Worm (Caenorhabditis elegans) whole organism, L1 larva: ENCODE results near the gene K07D4.9.
A peak's percentile ranks its signal among the peaks of the same experiment; 100 is the strongest.
"Not testable (repeated sequence)": the region's sequence is repeated elsewhere in the genome, so short reads cannot be mapped to it uniquely, and the experiment has no call there.

Source experiments
- ama-1 ChIP-seq: fragments of 150-350 bp; optimal IDR thresholded peaks from 2 replicates; lab custom pipeline; 2014
- ces-1 ChIP-seq: fragments of 150-350 bp; optimal IDR thresholded peaks from 2 replicates; lab custom pipeline; 2014; ENCODE audit warnings: missing biosample characterization, missing genetic modification reagents, missing genetic modification characterization
- lin-14 ChIP-seq: fragments of 200-800 bp; sonication (Bioruptor generic); optimal IDR thresholded peaks from 2 replicates; lab custom pipeline; 2018; ENCODE audit warnings: mild to moderate bottlenecking, missing genetic modification characterization, moderate library complexity, missing compliant biosample characterization
- lin-15B ChIP-seq: fragments of 150-350 bp; sonication (generic microtip); optimal IDR thresholded peaks from 3 replicates; lab custom pipeline; 2014; ENCODE audit warnings: missing biosample characterization, missing genetic modification characterization
- mep-1 ChIP-seq: fragments of 150-350 bp; optimal IDR thresholded peaks from 2 replicates; lab custom pipeline; 2014; ENCODE audit warnings: missing biosample characterization, missing genetic modification characterization
- nhr-12 ChIP-seq: sonication (generic microtip); optimal IDR thresholded peaks from 2 replicates; lab custom pipeline; 2017; ENCODE audit warnings: missing biosample characterization, missing genetic modification characterization
- nhr-76 ChIP-seq: sonication (generic microtip); optimal IDR thresholded peaks from 2 replicates; lab custom pipeline; 2017; ENCODE audit warnings: missing biosample characterization, missing genetic modification characterization
- pag-3 ChIP-seq: sonication (generic microtip); optimal IDR thresholded peaks from 2 replicates; lab custom pipeline; 2017; ENCODE audit warnings: missing genetic modification characterization, mild to moderate bottlenecking, missing compliant biosample characterization, antibody characterized with exemption, borderline replicate concordance; ENCODE audit not compliant: insufficient read depth
- rnt-1 ChIP-seq: sonication (generic microtip); optimal IDR thresholded peaks from 2 replicates; lab custom pipeline; 2016; ENCODE audit warnings: mild to moderate bottlenecking, missing genetic modification characterization, moderate library complexity, missing compliant biosample characterization
- unc-130 ChIP-seq: fragments of 150-350 bp; optimal IDR thresholded peaks from 2 replicates; lab custom pipeline; 2017; ENCODE audit warnings: missing biosample characterization, missing genetic modification characterization, inconsistent platforms

- not testable (repeated sequence) for TF ChIP-seq mep-1; nhr-76 (tag; lab: Kevin White, UChicago); ces-1 (GFP tag; lab: Kevin White, UChicago); pag-3 (tag; lab: Kevin White, UChicago); lin-15B (tag; lab: Kevin White, UChicago); ama-1; nhr-12 (tag; lab: Kevin White, UChicago); unc-130 (tag; lab: Kevin White, UChicago)
- TF ChIP-seq rnt-1 (tag; lab: Kevin White, UChicago) = peak; percentile 39
- TF ChIP-seq lin-14 (GFP tag; lab: Kevin White, UChicago) = peak; percentile 69
These were observed 19.6 kb downstream of the K07D4.9 start for ce11 chrII:4047839-4048440.
